Worm (Caenorhabditis elegans): Measurements from ENCODE around the gene C06E1.11.

ce11 chrIII:8574299-8574698, 42.2 kb downstream of the C06E1.11 start:
- TF ChIP-seq skn-1 (tag; optimal IDR thresholded peaks at IDR 0.05) = no peak
- no peak for TF ChIP-seq lin-39 (tag; optimal IDR thresholded peaks at IDR 0.05)
- TF ChIP-seq dmd-4 (tag; optimal IDR thresholded peaks at IDR 0.05) = no peak
- peak; percentile 15 for TF ChIP-seq egl-27 (tag; optimal IDR thresholded peaks at IDR 0.05)
- no peak for TF ChIP-seq lsy-2 (tag; optimal IDR thresholded peaks at IDR 0.05)
- TF ChIP-seq alr-1 (tag; optimal IDR thresholded peaks at IDR 0.05) = no peak
- no peak for TF ChIP-seq snpc-4 (tag; optimal IDR thresholded peaks at IDR 0.05)
- TF ChIP-seq mdl-1 (tag; optimal IDR thresholded peaks at IDR 0.05) = no peak
- TF ChIP-seq nhr-237 (tag; optimal IDR thresholded peaks at IDR 0.05) = no peak
- TF ChIP-seq lin-13 (GFP tag; optimal IDR thresholded peaks at IDR 0.05) = no peak
- no peak for TF ChIP-seq elt-1 (tag; optimal IDR thresholded peaks at IDR 0.05)
- TF ChIP-seq blmp-1 (tag; optimal IDR thresholded peaks at IDR 0.05; ENCODE audit: insufficient read depth) = no peak

Data from whole organism, L2 larva.